Fruit fly (Drosophila melanogaster): ENCODE results near the gene dia.

- TF ChIP-seq ttk (optimal IDR thresholded peaks at IDR 0.05) (no peak), psq (optimal IDR thresholded peaks at IDR 0.05) (no peak), h (optimal IDR thresholded peaks at IDR 0.05) (no peak)
Measured at dm6 chr2L:20805624-20806339, 47.8 kb downstream of the dia start.

Data from Kc167 (cell line).